Fruit fly (Drosophila melanogaster) whole organism, prepupa: Measurements from ENCODE around the gene elg1.

Experiments used
- Blimp-1 ChIP-seq: fragments of 200-800 bp; sonication (Bioruptor generic); optimal IDR thresholded peaks from 3 replicates; lab custom pipeline; 2017; ENCODE audit warnings: missing biosample characterization, missing genetic modification characterization, mild to moderate bottlenecking, moderate library complexity, missing genetic modification reagents
- CG10631 ChIP-seq: fragments of 200-800 bp; sonication (Bioruptor generic); optimal IDR thresholded peaks from 2 replicates; lab custom pipeline; 2016; ENCODE audit warnings: missing biosample characterization, missing genetic modification characterization
- CG10669 ChIP-seq: fragments of 200-800 bp; sonication (Bioruptor generic); optimal IDR thresholded peaks from 3 replicates; lab custom pipeline; 2018; ENCODE audit warnings: missing biosample characterization, mild to moderate bottlenecking, missing genetic modification characterization, moderate library complexity
- CG11294 ChIP-seq: fragments of 200-800 bp; sonication (Bioruptor generic); IDR thresholded peaks from 2 replicates; pipeline ENCODE4 v1.3.6; 2022; ENCODE audit warnings: missing biosample characterization, missing genetic modification characterization
- CG11902 ChIP-seq: fragments of 200-800 bp; sonication (Bioruptor generic); optimal IDR thresholded peaks from 3 replicates; lab custom pipeline; 2016; ENCODE audit warnings: missing biosample characterization, missing genetic modification characterization
- CG15336 ChIP-seq: fragments of 200-800 bp; sonication (Bioruptor generic); IDR thresholded peaks from 2 replicates; pipeline ENCODE4 v1.3.6; 2022; ENCODE audit warnings: missing biosample characterization, missing genetic modification characterization
- CG16779 ChIP-seq: fragments of 200-800 bp; sonication (Bioruptor generic); optimal IDR thresholded peaks from 3 replicates; lab custom pipeline; 2017; ENCODE audit warnings: missing biosample characterization, mild to moderate bottlenecking, missing genetic modification characterization
- CG3032 ChIP-seq: fragments of 200-800 bp; optimal IDR thresholded peaks from 2 replicates; lab custom pipeline; 2019; ENCODE audit warnings: missing biosample characterization, mild to moderate bottlenecking, missing genetic modification characterization, moderate library complexity
- CG34406 ChIP-seq: fragments of 200-800 bp; sonication (Bioruptor generic); optimal IDR thresholded peaks from 3 replicates; lab custom pipeline; 2016; ENCODE audit warnings: missing biosample characterization, missing genetic modification characterization
- CG4318 ChIP-seq: fragments of 200-800 bp; sonication (Bioruptor generic); optimal IDR thresholded peaks from 3 replicates; lab custom pipeline; 2017; ENCODE audit warnings: missing biosample characterization, mild to moderate bottlenecking, missing genetic modification characterization
- CG6276 ChIP-seq: fragments of 200-800 bp; sonication (Bioruptor generic); optimal IDR thresholded peaks from 2 replicates; lab custom pipeline; 2017; ENCODE audit warnings: missing biosample characterization, mild to moderate bottlenecking, missing genetic modification characterization
- CG6808 ChIP-seq: fragments of 200-800 bp; sonication (Bioruptor generic); optimal IDR thresholded peaks from 3 replicates; lab custom pipeline; 2017; ENCODE audit warnings: missing biosample characterization, missing genetic modification characterization, mild to moderate bottlenecking, moderate library complexity, missing genetic modification reagents
- CG6854 ChIP-seq: fragments of 200-800 bp; sonication (Bioruptor generic); optimal IDR thresholded peaks from 2 replicates; lab custom pipeline; 2017; ENCODE audit warnings: missing biosample characterization, mild to moderate bottlenecking, missing genetic modification characterization
- CG7368 ChIP-seq: fragments of 200-800 bp; sonication (Bioruptor generic); optimal IDR thresholded peaks from 3 replicates; lab custom pipeline; 2016; ENCODE audit warnings: missing biosample characterization, missing genetic modification characterization
- CG8119 ChIP-seq: fragments of 200-800 bp; sonication (Bioruptor generic); IDR thresholded peaks from 3 replicates; pipeline ENCODE4 v1.3.6; 2022; ENCODE audit warnings: missing biosample characterization, missing genetic modification characterization
- CG8319 ChIP-seq: fragments of 200-800 bp; sonication (Bioruptor generic); optimal IDR thresholded peaks from 3 replicates; lab custom pipeline; 2016; ENCODE audit warnings: missing biosample characterization, missing genetic modification characterization
- CG8632 ChIP-seq: fragments of 200-800 bp; sonication (Bioruptor generic); optimal IDR thresholded peaks from 3 replicates; lab custom pipeline; 2016; ENCODE audit warnings: missing biosample characterization, missing genetic modification characterization
- CG9139 ChIP-seq: fragments of 200-800 bp; sonication (Bioruptor generic); optimal IDR thresholded peaks from 3 replicates; lab custom pipeline; 2017; ENCODE audit warnings: missing biosample characterization, mild to moderate bottlenecking, missing genetic modification characterization
- Eip78C ChIP-seq: fragments of 200-800 bp; sonication (Bioruptor generic); peaks from one replicate; lab custom pipeline; 2016; ENCODE audit warnings: missing biosample characterization, missing genetic modification characterization
- Eip93F ChIP-seq: fragments of 200-800 bp; sonication (Bioruptor generic); optimal IDR thresholded peaks from 2 replicates; lab custom pipeline; 2016; ENCODE audit warnings: missing biosample characterization, mild to moderate bottlenecking, missing genetic modification characterization
- Ets96B ChIP-seq: fragments of 200-800 bp; optimal IDR thresholded peaks from 2 replicates; lab custom pipeline; 2019; ENCODE audit warnings: missing biosample characterization, mild to moderate bottlenecking, missing genetic modification characterization, moderate library complexity
- Gug ChIP-seq: fragments of 200-800 bp; sonication (Bioruptor generic); IDR thresholded peaks from 2 replicates; pipeline ENCODE4 v1.3.6; 2022; ENCODE audit warnings: missing biosample characterization, missing genetic modification characterization
- Hr38 ChIP-seq: sonication (Bioruptor generic); optimal IDR thresholded peaks from 2 replicates; lab custom pipeline; 2016; ENCODE audit warnings: missing biosample characterization, missing genetic modification characterization
- Hr39 ChIP-seq: fragments of 200-800 bp; sonication (Bioruptor generic); optimal IDR thresholded peaks from 2 replicates; lab custom pipeline; 2016; ENCODE audit warnings: missing biosample characterization, missing genetic modification characterization
- Met ChIP-seq: fragments of 200-800 bp; sonication (Bioruptor generic); optimal IDR thresholded peaks from 3 replicates; lab custom pipeline; 2016; ENCODE audit warnings: missing biosample characterization, missing genetic modification characterization
- OdsH ChIP-seq: fragments of 200-800 bp; sonication (Bioruptor generic); optimal IDR thresholded peaks from 3 replicates; lab custom pipeline; 2016; ENCODE audit warnings: missing biosample characterization, missing genetic modification characterization
- Smox ChIP-seq: fragments of 200-800 bp; sonication (Bioruptor generic); optimal IDR thresholded peaks from 3 replicates; lab custom pipeline; 2016; ENCODE audit warnings: missing biosample characterization, missing genetic modification characterization
- Sox14 ChIP-seq: fragments of 200-800 bp; sonication (Bioruptor generic); optimal IDR thresholded peaks from 3 replicates; lab custom pipeline; 2016; ENCODE audit warnings: missing biosample characterization, missing genetic modification characterization
- Sox15 ChIP-seq: fragments of 200-800 bp; sonication (Bioruptor generic); optimal IDR thresholded peaks from 3 replicates; lab custom pipeline; 2016; ENCODE audit warnings: missing biosample characterization, missing genetic modification characterization
- cyc ChIP-seq: fragments of 200-800 bp; sonication (Bioruptor generic); optimal IDR thresholded peaks from 3 replicates; lab custom pipeline; 2016; ENCODE audit warnings: missing biosample characterization, missing genetic modification characterization
- dac ChIP-seq: fragments of 200-800 bp; sonication (Bioruptor generic); optimal IDR thresholded peaks from 2 replicates; lab custom pipeline; 2017; ENCODE audit warnings: missing biosample characterization, mild to moderate bottlenecking, missing genetic modification characterization
- dsx ChIP-seq: fragments of 200-800 bp; optimal IDR thresholded peaks from 3 replicates; lab custom pipeline; 2019; ENCODE audit warnings: missing biosample characterization, mild to moderate bottlenecking, missing genetic modification characterization, moderate library complexity; ENCODE audit not compliant: poor library complexity, severe bottlenecking
- eg ChIP-seq: fragments of 200-800 bp; sonication (Bioruptor generic); IDR thresholded peaks from 3 replicates; pipeline ENCODE4 v1.3.6; 2022; ENCODE audit warnings: missing biosample characterization, missing genetic modification characterization
- esn ChIP-seq: fragments of 200-800 bp; sonication (Bioruptor generic); optimal IDR thresholded peaks from 2 replicates; lab custom pipeline; 2016; ENCODE audit warnings: missing biosample characterization, mild to moderate bottlenecking, missing genetic modification characterization, moderate library complexity
- fd59A ChIP-seq: fragments of 200-800 bp; sonication (Bioruptor generic); optimal IDR thresholded peaks from 2 replicates; lab custom pipeline; 2017; ENCODE audit warnings: missing biosample characterization, mild to moderate bottlenecking, missing genetic modification characterization, missing genetic modification reagents
- fkh ChIP-seq: fragments of 200-800 bp; sonication (Bioruptor generic); optimal IDR thresholded peaks from 3 replicates; lab custom pipeline; 2017; ENCODE audit warnings: missing biosample characterization, mild to moderate bottlenecking, missing genetic modification characterization, moderate library complexity
- lz ChIP-seq: fragments of 200-800 bp; sonication (Bioruptor generic); optimal IDR thresholded peaks from 3 replicates; lab custom pipeline; 2016; ENCODE audit warnings: missing biosample characterization, missing genetic modification characterization
- net ChIP-seq: fragments of 200-800 bp; sonication (Bioruptor generic); optimal IDR thresholded peaks from 3 replicates; lab custom pipeline; 2016; ENCODE audit warnings: missing biosample characterization, missing genetic modification characterization
- spab ChIP-seq: fragments of 200-800 bp; sonication (Bioruptor generic); optimal IDR thresholded peaks from 2 replicates; lab custom pipeline; 2017; ENCODE audit warnings: missing biosample characterization, mild to moderate bottlenecking, missing genetic modification characterization, missing genetic modification reagents
- svp ChIP-seq: fragments of 200-800 bp; sonication (Bioruptor generic); peaks from one replicate; lab custom pipeline; 2016; ENCODE audit warnings: missing biosample characterization, missing genetic modification characterization
- vri ChIP-seq: fragments of 200-800 bp; sonication (Bioruptor generic); optimal IDR thresholded peaks from 3 replicates; lab custom pipeline; 2016; ENCODE audit warnings: missing biosample characterization, mild to moderate bottlenecking, missing genetic modification characterization

The elg1 gene

DNA sequence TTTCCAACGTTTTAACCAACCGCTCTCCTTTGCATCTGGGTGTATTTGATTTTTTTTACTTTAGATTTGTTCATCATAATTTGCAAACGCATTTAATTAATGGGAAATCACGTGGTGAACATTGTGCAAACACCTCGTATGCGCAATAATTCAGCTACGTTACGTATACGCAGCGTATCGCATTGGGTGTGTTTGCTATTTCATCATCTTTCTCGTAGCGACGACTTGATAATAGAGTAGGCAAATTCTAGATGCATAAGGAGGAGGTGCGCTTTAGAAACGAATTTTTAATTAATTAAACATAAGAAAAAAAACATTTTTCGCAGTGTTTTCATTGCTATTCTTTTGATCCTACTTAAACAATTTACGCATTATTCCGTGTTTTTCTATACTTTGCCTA lies 21.8 kb downstream of the elg1 start:
- TF ChIP-seq CG6808 (GFP tag; lab: Kevin White, UChicago) (no peak), Met (GFP tag; lab: Kevin White, UChicago) (peak; percentile 18), Smox (no peak), fkh (no peak), net (GFP tag; lab: Kevin White, UChicago) (no peak), vri (GFP tag; lab: Kevin White, UChicago) (peak; percentile 47), lz (GFP tag; lab: Kevin White, UChicago) (no peak), Eip78C (peak; percentile 62), fd59A (GFP tag; lab: Kevin White, UChicago) (no peak)

DNA sequence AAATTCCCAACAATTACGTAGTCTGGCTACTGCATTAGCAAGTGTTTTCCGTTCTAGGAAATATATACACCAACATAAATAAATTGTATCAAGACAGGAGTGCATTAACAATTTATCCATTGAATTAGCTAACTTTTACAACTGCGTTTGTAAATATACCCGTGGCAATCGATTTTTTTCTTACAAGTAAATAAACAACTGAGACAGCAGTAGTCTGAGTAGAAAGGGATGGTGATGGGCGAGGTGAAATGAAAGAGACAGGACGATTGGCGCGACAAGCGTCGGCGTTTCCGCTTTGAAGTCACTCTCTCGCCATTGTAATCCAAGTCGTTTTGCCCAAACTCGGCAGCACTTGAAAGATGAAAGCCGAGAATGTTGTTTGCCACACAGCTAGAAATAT lies 23.7 kb downstream of the elg1 start:
- TF ChIP-seq svp (GFP tag; lab: Kevin White, UChicago): peak; percentile 38
- no peak for TF ChIP-seq vri (GFP tag; lab: Kevin White, UChicago)
- TF ChIP-seq Eip78C: peak; percentile 28
- TF ChIP-seq Sox15 (GFP tag; lab: Kevin White, UChicago): no peak

DNA sequence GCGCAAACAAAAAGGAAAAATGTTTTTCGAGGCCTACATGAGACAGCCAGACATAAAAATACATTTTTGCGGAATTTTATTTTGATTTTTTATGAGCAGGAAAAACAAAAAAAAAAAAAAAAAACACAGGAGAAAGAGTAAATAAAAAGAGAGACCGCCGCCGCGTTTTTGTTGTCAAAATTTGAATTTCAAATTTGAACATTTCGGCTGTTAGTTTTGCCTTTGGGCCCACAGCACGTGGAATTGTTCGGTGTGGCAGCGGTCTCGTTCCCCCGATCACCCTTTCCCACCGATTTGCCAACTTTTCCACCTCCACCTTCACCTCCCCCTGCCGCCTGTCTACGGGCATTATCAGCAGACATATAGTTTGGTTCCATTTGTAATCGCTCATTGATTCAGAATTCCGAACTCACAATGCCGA lies 25.0 kb downstream of the elg1 start:
- TF ChIP-seq dac (GFP tag; lab: Kevin White, UChicago): no peak
- no peak for TF ChIP-seq CG16779 (tag; lab: Kevin White, UChicago)
- no peak for TF ChIP-seq OdsH (GFP tag; lab: Kevin White, UChicago)
- TF ChIP-seq CG8319 (GFP tag; lab: Kevin White, UChicago): no peak
- peak; percentile 51; the same call in 2 of the 3 replicates for TF ChIP-seq CG8119 (GFP tag; lab: Robert Waterston, UW)
- no peak for TF ChIP-seq CG6854 (GFP tag; lab: Kevin White, UChicago)
- peak; percentile 42 for TF ChIP-seq CG6276
- TF ChIP-seq Hr38 (GFP tag; lab: Kevin White, UChicago): no peak
- TF ChIP-seq Met (GFP tag; lab: Kevin White, UChicago): no peak
- TF ChIP-seq CG3032 (tag; lab: Kevin White, UChicago): no peak
- TF ChIP-seq Gug (GFP tag; lab: Robert Waterston, UW): no peak
- TF ChIP-seq eg (GFP tag; lab: Robert Waterston, UW): peak; percentile 67; the same call in 2 of the 3 replicates
- TF ChIP-seq Sox14 (GFP tag; lab: Kevin White, UChicago): no peak
- TF ChIP-seq Ets96B (tag; lab: Kevin White, UChicago): no peak
- no peak for TF ChIP-seq CG8632 (GFP tag; lab: Kevin White, UChicago)
- TF ChIP-seq cyc: no peak
- peak; percentile 48 for TF ChIP-seq CG15336
- TF ChIP-seq Blimp-1 (GFP tag; lab: Kevin White, UChicago): no peak
- TF ChIP-seq Smox: no peak

DNA sequence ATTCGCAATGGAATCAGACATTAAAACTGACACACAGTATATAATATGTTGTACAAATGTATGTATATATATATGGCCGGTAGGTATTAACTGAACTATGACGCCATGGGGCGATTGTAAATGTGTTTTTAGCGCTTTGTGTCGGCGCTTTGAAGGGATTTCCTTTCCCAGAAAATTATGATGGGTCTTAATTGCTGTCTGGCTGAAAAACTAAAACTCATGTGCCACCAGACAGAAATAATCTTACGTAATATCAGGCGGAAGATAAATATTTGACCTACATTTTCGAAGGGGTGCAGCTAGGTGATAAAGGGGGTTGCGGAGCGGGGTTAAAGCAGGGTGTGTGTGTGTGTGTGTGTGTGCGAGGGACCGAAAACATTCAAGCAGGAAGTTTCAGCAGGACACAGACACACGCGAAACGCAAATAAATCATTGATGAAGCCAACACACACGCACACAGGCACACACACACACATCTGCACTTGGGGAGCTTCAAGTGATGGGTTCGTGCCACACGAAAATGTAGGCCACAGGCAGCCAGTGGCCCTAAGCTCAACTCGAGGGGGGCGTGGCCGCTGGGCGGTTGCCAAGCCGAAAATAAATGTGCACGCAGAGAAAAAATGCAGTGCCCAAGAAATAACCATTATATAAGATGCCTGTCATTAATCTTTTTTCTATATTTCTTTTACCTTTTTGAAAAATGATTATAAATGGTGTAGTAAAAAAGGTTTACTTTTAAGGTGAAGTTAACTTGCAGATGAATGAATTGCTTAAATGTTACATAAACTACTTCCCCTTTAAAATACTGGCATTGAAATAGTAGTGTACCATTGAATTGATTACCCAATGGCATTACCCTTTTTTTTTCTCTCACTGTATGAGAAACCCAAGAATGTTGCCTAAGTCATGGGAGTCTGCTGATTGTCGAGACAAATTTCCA lies 25.7 kb downstream of the elg1 start:
- TF ChIP-seq Blimp-1 (GFP tag; lab: Kevin White, UChicago) (no peak), spab (GFP tag; lab: Kevin White, UChicago) (peak; percentile 10), dsx (GFP tag; lab: Kevin White, UChicago) (peak; percentile 9), CG6276 (peak; percentile 64), CG10669 (GFP tag; lab: Kevin White, UChicago) (peak; percentile 47), CG4318 (GFP tag; lab: Kevin White, UChicago) (peak; percentile 60), CG11294 (GFP tag; lab: Robert Waterston, UW) (peak; percentile 52; the same call in 1 of the 2 replicates), vri (GFP tag; lab: Kevin White, UChicago) (no peak), CG8632 (GFP tag; lab: Kevin White, UChicago) (peak; percentile 33), CG7368 (GFP tag; lab: Kevin White, UChicago) (peak; percentile 1), CG9139 (no peak), CG34406 (GFP tag; lab: Kevin White, UChicago) (peak; percentile 37), esn (peak; percentile 40), lz (GFP tag; lab: Kevin White, UChicago) (peak; percentile 48), cyc (peak; percentile 11), Eip93F (GFP tag; lab: Kevin White, UChicago) (no peak), CG6808 (GFP tag; lab: Kevin White, UChicago) (peak; percentile 2), CG16779 (tag; lab: Kevin White, UChicago) (peak; percentile 52), Smox (peak; percentile 26), CG11902 (GFP tag; lab: Kevin White, UChicago) (no peak), CG8319 (GFP tag; lab: Kevin White, UChicago) (peak; percentile 40), CG15336 (no peak), Hr38 (GFP tag; lab: Kevin White, UChicago) (no peak), net (GFP tag; lab: Kevin White, UChicago) (peak; percentile 16), CG10631 (GFP tag; lab: Kevin White, UChicago) (peak; percentile 62), svp (GFP tag; lab: Kevin White, UChicago) (peak; percentile 62), Hr39 (GFP tag; lab: Kevin White, UChicago) (peak; percentile 39)
